Worm (Caenorhabditis elegans) whole organism, early embryonic: ENCODE results near the gene ZK1128.3.

Source experiments
- F13C5.2 ChIP-seq: sonication (generic microtip); optimal IDR thresholded peaks from 2 replicates; lab custom pipeline; 2017; ENCODE audit warnings: mild to moderate bottlenecking, missing genetic modification characterization, inconsistent platforms, missing compliant biosample characterization
- aly-1 ChIP-seq: sonication (generic microtip); optimal IDR thresholded peaks from 2 replicates; lab custom pipeline; 2016; ENCODE audit warnings: missing genetic modification characterization, missing compliant biosample characterization
- ama-1 ChIP-seq: fragments of 150-350 bp; optimal IDR thresholded peaks from 2 replicates; lab custom pipeline; 2014
- ceh-13 ChIP-seq: fragments of 200-800 bp; sonication (Bioruptor generic); optimal IDR thresholded peaks from 2 replicates; lab custom pipeline; 2018; ENCODE audit warnings: mild to moderate bottlenecking, missing genetic modification characterization, missing compliant biosample characterization
- ceh-36 ChIP-seq: sonication (generic microtip); optimal IDR thresholded peaks from 2 replicates; lab custom pipeline; 2016; ENCODE audit warnings: missing genetic modification characterization, inconsistent platforms, missing compliant biosample characterization
- flt-1 ChIP-seq: fragments of 200-800 bp; sonication (Bioruptor generic); IDR thresholded peaks from 2 replicates; pipeline ENCODE4 v1.3.6; 2022; ENCODE audit warnings: missing genetic modification characterization, missing compliant biosample characterization
- hmg-4 ChIP-seq: fragments of 200-800 bp; sonication (Bioruptor generic); optimal IDR thresholded peaks from 2 replicates; lab custom pipeline; 2018; ENCODE audit warnings: mild to moderate bottlenecking, missing genetic modification characterization, missing compliant biosample characterization
- hnd-1 ChIP-seq: sonication (generic microtip); optimal IDR thresholded peaks from 2 replicates; lab custom pipeline; 2016; ENCODE audit warnings: missing genetic modification characterization, missing compliant biosample characterization
- tbx-11 ChIP-seq: fragments of 200-800 bp; sonication (Bioruptor generic); IDR thresholded peaks from 2 replicates; pipeline ENCODE4 v1.3.6; 2022; ENCODE audit warnings: missing genetic modification characterization, missing compliant biosample characterization
- tbx-37 ChIP-seq: fragments of 200-800 bp; sonication (Bioruptor generic); conservative IDR thresholded peaks from 2 replicates; pipeline ENCODE4 v1.3.6; 2022; ENCODE audit warnings: missing genetic modification reagents, missing genetic modification characterization, missing compliant biosample characterization
- tra-4 ChIP-seq: sonication (generic microtip); optimal IDR thresholded peaks from 2 replicates; lab custom pipeline; 2017; ENCODE audit warnings: missing genetic modification characterization, missing compliant biosample characterization

DNA sequence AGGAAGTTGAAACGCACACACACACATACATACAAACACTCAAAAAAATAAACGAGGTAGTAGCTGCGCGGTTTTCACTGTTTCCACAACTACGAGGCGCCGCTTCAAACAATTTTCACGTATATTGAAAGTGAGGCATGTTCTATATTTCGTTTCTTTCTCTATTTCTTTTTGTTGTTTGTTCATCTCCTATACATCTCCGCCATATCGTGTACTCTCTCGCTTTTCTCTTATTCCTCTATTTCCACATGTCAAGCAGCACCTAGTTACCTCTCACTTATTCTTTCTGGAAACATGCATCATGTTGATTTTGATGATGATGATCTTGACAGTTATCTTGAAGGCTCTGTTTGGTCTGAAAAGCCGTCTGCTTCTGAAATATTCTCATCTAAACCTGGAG is 18.1 kb upstream of the ZK1128.3 start, which contains the start of gene ZK1128.7:
- TF ChIP-seq flt-1 (GFP tag; lab: Robert Waterston, UW) (no peak), aly-1 (tag; lab: Kevin White, UChicago) (no peak), tbx-37 (no peak), ceh-36 (no peak), ama-1 (lab: Kevin White, UChicago) (no peak), hmg-4 (GFP tag; lab: Kevin White, UChicago) (no peak), tra-4 (tag; lab: Kevin White, UChicago) (no peak), F13C5.2 (tag; lab: Kevin White, UChicago) (no peak), tbx-11 (no peak), ceh-13 (GFP tag; lab: Kevin White, UChicago) (no peak), hnd-1 (no peak)
